Worm (Caenorhabditis elegans) whole organism, L3 larva: ENCODE data around the gene ucp-4.

Experiments
- ama-1 ChIP-seq: fragments of 150-350 bp; optimal IDR thresholded peaks from 2 replicates; lab custom pipeline; 2018
- egl-27 ChIP-seq: sonication (generic microtip); optimal IDR thresholded peaks from 4 replicates; lab custom pipeline; 2017; ENCODE audit warnings: missing biosample characterization, missing genetic modification reagents, missing genetic modification characterization
- lin-39 ChIP-seq: fragments of 150-350 bp; optimal IDR thresholded peaks from 2 replicates; lab custom pipeline; 2018; ENCODE audit warnings: missing biosample characterization, missing genetic modification reagents, missing genetic modification characterization
- nhr-12 ChIP-seq: fragments of 150-350 bp; optimal IDR thresholded peaks from 2 replicates; lab custom pipeline; 2014; ENCODE audit warnings: missing biosample characterization, missing genetic modification characterization
- nhr-28 ChIP-seq: fragments of 150-350 bp; optimal IDR thresholded peaks from 2 replicates; lab custom pipeline; 2014; ENCODE audit warnings: missing biosample characterization, missing genetic modification characterization
- pha-4 ChIP-seq: fragments of 150-350 bp; optimal IDR thresholded peaks from 2 replicates; lab custom pipeline; 2014; ENCODE audit warnings: missing biosample characterization, missing genetic modification reagents, missing genetic modification characterization
- zag-1 ChIP-seq: fragments of 150-350 bp; optimal IDR thresholded peaks from 2 replicates; lab custom pipeline; 2014; ENCODE audit warnings: missing biosample characterization, missing genetic modification characterization

DNA sequence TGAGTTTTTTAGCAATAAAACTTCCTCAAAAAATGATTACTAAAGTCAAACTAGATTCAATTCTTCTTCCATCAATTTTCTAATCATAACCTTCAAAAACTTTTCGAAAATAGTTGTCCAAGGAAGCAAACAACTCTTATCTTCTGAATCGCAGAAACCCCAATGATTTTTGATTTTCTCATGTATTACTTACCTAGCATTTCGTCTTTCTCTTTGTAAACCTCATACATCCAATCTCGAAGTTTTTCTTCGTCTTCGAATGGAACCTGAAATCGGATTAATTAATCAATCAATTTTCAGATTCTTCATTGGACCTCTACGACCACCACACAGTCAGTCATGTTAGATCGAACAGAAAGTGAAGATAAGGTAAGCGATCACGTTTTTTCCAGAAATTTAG, 5.4 kb upstream of the ucp-4 start, which contains the start of gene K07B1.4:
- TF ChIP-seq nhr-12 (tag; lab: Kevin White, UChicago) (no peak), lin-39 (tag; lab: Kevin White, UChicago) (no peak), nhr-28 (tag; lab: Kevin White, UChicago) (no peak), zag-1 (no peak), egl-27 (tag; lab: Kevin White, UChicago) (no peak), pha-4 (tag; lab: Kevin White, UChicago) (no peak), ama-1 (lab: Kevin White, UChicago) (no peak)
